Worm (Caenorhabditis elegans) whole organism, L1 larva: ENCODE measurements around the gene C54G7.1.

Source experiments
- C16A3.4 ChIP-seq: fragments of 150-350 bp; optimal IDR thresholded peaks from 2 replicates; lab custom pipeline; 2014; ENCODE audit warnings: missing biosample characterization, missing genetic modification characterization
- aha-1 ChIP-seq: fragments of 150-350 bp; optimal IDR thresholded peaks from 2 replicates; lab custom pipeline; 2014; ENCODE audit warnings: missing biosample characterization, missing genetic modification characterization
- alr-1 ChIP-seq: fragments of 200-800 bp; sonication (Bioruptor generic); optimal IDR thresholded peaks from 2 replicates; lab custom pipeline; 2018; ENCODE audit warnings: borderline replicate concordance, mild to moderate bottlenecking, missing genetic modification characterization, missing compliant biosample characterization
- irx-1 ChIP-seq: sonication (generic microtip); optimal IDR thresholded peaks from 2 replicates; lab custom pipeline; 2016; ENCODE audit warnings: missing genetic modification characterization, missing compliant biosample characterization
- lin-13 ChIP-seq: fragments of 150-350 bp; optimal IDR thresholded peaks from 2 replicates; lab custom pipeline; 2014; ENCODE audit warnings: missing biosample characterization, missing genetic modification reagents, missing genetic modification characterization
- lin-39 ChIP-seq: fragments of 150-350 bp; optimal IDR thresholded peaks from 2 replicates; lab custom pipeline; 2014; ENCODE audit warnings: missing biosample characterization, missing genetic modification reagents, missing genetic modification characterization
- mdl-1 ChIP-seq, 2 experiments: fragments of 150-350 bp; optimal IDR thresholded peaks; 2 replicates each; lab custom pipeline; 2014 to 2017; ENCODE audit warnings: missing biosample characterization in 2 of 2, missing genetic modification characterization in 2 of 2, inconsistent platforms in 1 of 2
- nhr-237 ChIP-seq: fragments of 150-350 bp; optimal IDR thresholded peaks from 2 replicates; lab custom pipeline; 2014; ENCODE audit warnings: missing biosample characterization, missing genetic modification characterization
- nhr-47 ChIP-seq: sonication (generic microtip); optimal IDR thresholded peaks from 2 replicates; lab custom pipeline; 2016; ENCODE audit warnings: mild to moderate bottlenecking, missing genetic modification characterization, moderate library complexity, missing compliant biosample characterization
- tlp-1 ChIP-seq: fragments of 150-350 bp; optimal IDR thresholded peaks from 2 replicates; lab custom pipeline; 2014; ENCODE audit warnings: missing biosample characterization, missing genetic modification characterization
- unc-62 ChIP-seq: fragments of 150-350 bp; optimal IDR thresholded peaks from 2 replicates; lab custom pipeline; 2014; ENCODE audit warnings: missing biosample characterization, missing genetic modification reagents, missing genetic modification characterization
- zip-4 ChIP-seq: fragments of 200-800 bp; sonication (Bioruptor generic); optimal IDR thresholded peaks from 2 replicates; lab custom pipeline; 2018; ENCODE audit warnings: mild to moderate bottlenecking, missing genetic modification characterization, moderate library complexity, missing compliant biosample characterization

DNA sequence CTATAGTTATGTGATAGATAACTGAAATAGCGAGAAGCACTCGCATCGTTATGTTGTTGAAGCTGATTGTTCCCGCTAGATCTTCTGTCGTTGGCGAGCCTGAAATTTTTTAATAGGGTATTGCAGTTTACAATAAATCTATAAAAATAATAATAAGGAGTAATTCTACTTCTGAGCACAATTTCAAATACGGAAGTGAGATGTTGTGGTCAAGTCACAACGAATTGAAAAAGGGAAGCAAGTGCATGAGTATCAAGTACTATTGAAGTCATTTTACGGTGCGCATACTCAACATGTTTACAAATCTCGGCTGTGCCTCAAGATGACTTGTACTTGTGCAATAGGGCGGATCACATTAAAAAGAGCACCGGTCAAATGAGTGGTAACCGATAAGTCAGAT, 5.3 kb upstream of the C54G7.1 start, which contains the start of gene lgx-1:
- TF ChIP-seq unc-62 (GFP tag; lab: Kevin White, UChicago): no peak
- no peak for TF ChIP-seq irx-1 (tag; lab: Kevin White, UChicago)
- TF ChIP-seq nhr-237: no peak
- no peak for TF ChIP-seq C16A3.4 (tag; lab: Kevin White, UChicago)
- TF ChIP-seq lin-39: no peak
- no peak for TF ChIP-seq aha-1 (tag; lab: Kevin White, UChicago)
- TF ChIP-seq tlp-1 (tag; lab: Kevin White, UChicago): no peak
- TF ChIP-seq lin-13 (GFP tag; lab: Kevin White, UChicago): no peak
- TF ChIP-seq nhr-47 (tag; lab: Kevin White, UChicago): no peak
- TF ChIP-seq alr-1: no peak
- no peak for TF ChIP-seq zip-4
- TF ChIP-seq mdl-1 (tag; optimal IDR thresholded peaks at IDR 0.05; lab: Kevin White, UChicago): no peak
